Worm (Caenorhabditis elegans) whole organism, L2 larva: ENCODE measurements around the gene glit-1.

ENCODE experiments used
- C34F6.9 ChIP-seq: fragments of 150-350 bp; optimal IDR thresholded peaks from 2 replicates; lab custom pipeline; 2014; ENCODE audit warnings: missing biosample characterization, missing genetic modification characterization
- R02D3.7 ChIP-seq: fragments of 150-350 bp; optimal IDR thresholded peaks from 2 replicates; lab custom pipeline; 2014; ENCODE audit warnings: missing biosample characterization, missing genetic modification characterization
- ama-1 ChIP-seq: fragments of 150-350 bp; optimal IDR thresholded peaks from 2 replicates; lab custom pipeline; 2018; ENCODE audit warnings: inconsistent platforms
- ceh-82 ChIP-seq: fragments of 150-350 bp; optimal IDR thresholded peaks from 2 replicates; lab custom pipeline; 2014; ENCODE audit warnings: missing biosample characterization, missing genetic modification characterization
- elt-3 ChIP-seq: sonication (generic microtip); optimal IDR thresholded peaks from 2 replicates; lab custom pipeline; 2017; ENCODE audit warnings: missing biosample characterization, missing genetic modification characterization
- lin-39 ChIP-seq: fragments of 150-350 bp; optimal IDR thresholded peaks from 2 replicates; lab custom pipeline; 2014; ENCODE audit warnings: missing biosample characterization, missing genetic modification reagents, missing genetic modification characterization
- nhr-237 ChIP-seq: fragments of 150-350 bp; optimal IDR thresholded peaks from 2 replicates; lab custom pipeline; 2014; ENCODE audit warnings: missing biosample characterization, missing genetic modification characterization
- nhr-25 ChIP-seq: fragments of 150-350 bp; sonication (generic microtip); optimal IDR thresholded peaks from 3 replicates; lab custom pipeline; 2014; ENCODE audit warnings: missing biosample characterization, missing genetic modification characterization
- zag-1 ChIP-seq: fragments of 150-350 bp; optimal IDR thresholded peaks from 2 replicates; lab custom pipeline; 2014; ENCODE audit warnings: missing biosample characterization, missing genetic modification characterization
- ztf-4 ChIP-seq: fragments of 150-350 bp; optimal IDR thresholded peaks from 2 replicates; lab custom pipeline; 2014; ENCODE audit warnings: missing biosample characterization, missing genetic modification characterization

DNA sequence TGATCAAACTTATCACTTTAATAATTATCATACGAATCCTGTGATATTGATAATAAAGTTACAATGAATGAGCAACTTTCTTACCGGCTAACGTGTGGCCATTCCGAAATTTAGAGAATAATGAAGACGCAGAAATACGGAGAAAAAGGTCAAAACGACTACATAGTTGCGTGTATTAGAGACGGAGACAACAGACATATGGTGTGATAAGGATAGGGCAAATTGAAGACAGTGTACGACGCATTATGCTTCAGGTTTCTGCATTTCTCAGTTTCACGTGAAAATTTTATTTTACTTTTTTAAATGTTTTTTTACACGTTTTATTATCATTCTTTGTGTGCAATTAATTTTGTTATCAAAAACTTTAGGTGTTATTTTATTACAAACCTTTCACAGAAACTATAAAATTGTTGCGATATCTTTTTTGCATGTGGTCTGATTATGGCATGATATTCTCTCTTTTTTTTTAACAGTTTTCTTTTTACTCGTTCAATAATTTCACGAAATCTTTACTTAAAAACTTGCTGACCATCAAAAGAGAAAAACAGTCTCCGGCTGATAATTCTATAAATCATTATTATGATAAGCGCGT lies 38.8 kb upstream of the glit-1 start, which contains the start of gene tmem-135:
- TF ChIP-seq C34F6.9 (tag; lab: Kevin White, UChicago): no peak
- TF ChIP-seq elt-3: no peak
- TF ChIP-seq zag-1 (tag; lab: Kevin White, UChicago): no peak
- no peak for TF ChIP-seq ztf-4 (tag; lab: Kevin White, UChicago)
- no peak for TF ChIP-seq ceh-82 (tag; lab: Kevin White, UChicago)
- TF ChIP-seq ama-1 (lab: Kevin White, UChicago): no peak
- no peak for TF ChIP-seq R02D3.7 (tag; lab: Kevin White, UChicago)
- TF ChIP-seq lin-39 (tag; lab: Kevin White, UChicago): no peak
- no peak for TF ChIP-seq nhr-237 (tag; lab: Kevin White, UChicago)
- no peak for TF ChIP-seq nhr-25 (tag; lab: Kevin White, UChicago)
